Fruit fly (Drosophila melanogaster) whole organism, embryonic: ENCODE results near the gene betaGlu.

ENCODE experiments used
- Aef1 ChIP-seq: fragments of 200-800 bp; sonication (Bioruptor generic); IDR thresholded peaks from 3 replicates; pipeline ENCODE4 v1.3.6; 2022; ENCODE audit warnings: missing biosample characterization, missing genetic modification characterization
- C15 ChIP-seq: fragments of 200-800 bp; sonication (Bioruptor generic); IDR thresholded peaks from 3 replicates; pipeline ENCODE4 v1.3.6; 2022; ENCODE audit warnings: missing biosample characterization, missing genetic modification characterization
- CG10543 ChIP-seq: fragments of 200-800 bp; sonication (Bioruptor generic); optimal IDR thresholded peaks from 3 replicates; lab custom pipeline; 2017; ENCODE audit warnings: missing biosample characterization, mild to moderate bottlenecking, missing genetic modification characterization, moderate library complexity
- CG11247 ChIP-seq: fragments of 200-800 bp; sonication (Bioruptor generic); IDR thresholded peaks from 2 replicates; pipeline ENCODE4 v1.3.6; 2022; ENCODE audit warnings: missing biosample characterization, missing genetic modification characterization
- CG12769 ChIP-seq: fragments of 200-800 bp; sonication (Bioruptor generic); optimal IDR thresholded peaks from 2 replicates; lab custom pipeline; 2019; ENCODE audit warnings: missing biosample characterization, mild to moderate bottlenecking, missing genetic modification characterization, moderate library complexity
- CG14014 ChIP-seq: fragments of 200-800 bp; sonication (Bioruptor generic); IDR thresholded peaks from 2 replicates; pipeline ENCODE4 v1.3.6; 2022; ENCODE audit warnings: missing biosample characterization, missing genetic modification characterization
- CG14965 ChIP-seq: fragments of 200-800 bp; sonication (Bioruptor generic); optimal IDR thresholded peaks from 2 replicates; lab custom pipeline; 2016; ENCODE audit warnings: missing biosample characterization, missing genetic modification characterization, borderline replicate concordance
- CG17186 ChIP-seq: fragments of 200-800 bp; sonication (Bioruptor generic); optimal IDR thresholded peaks from 3 replicates; lab custom pipeline; 2017; ENCODE audit warnings: missing biosample characterization, missing genetic modification reagents, missing genetic modification characterization
- CG17612 ChIP-seq: fragments of 200-800 bp; sonication (Bioruptor generic); IDR thresholded peaks from 2 replicates; pipeline ENCODE4 v1.3.6; 2022; ENCODE audit warnings: missing biosample characterization, missing genetic modification characterization
- CG1792 ChIP-seq: fragments of 200-800 bp; sonication (Bioruptor generic); optimal IDR thresholded peaks from 2 replicates; lab custom pipeline; 2016; ENCODE audit warnings: missing biosample characterization, missing genetic modification characterization
- CG2712 ChIP-seq: fragments of 200-800 bp; optimal IDR thresholded peaks from 3 replicates; lab custom pipeline; 2019; ENCODE audit warnings: missing biosample characterization, mild to moderate bottlenecking, missing genetic modification characterization, moderate library complexity
- CG2889 ChIP-seq: fragments of 200-800 bp; sonication (Bioruptor generic); IDR thresholded peaks from 3 replicates; pipeline ENCODE4 v1.3.6; 2022; ENCODE audit warnings: missing biosample characterization, missing genetic modification characterization
- CG3163 ChIP-seq: fragments of 200-800 bp; sonication (Bioruptor generic); optimal IDR thresholded peaks from 3 replicates; lab custom pipeline; 2016; ENCODE audit warnings: missing biosample characterization, missing genetic modification characterization
- CG33213 ChIP-seq: fragments of 200-800 bp; sonication (Bioruptor generic); optimal IDR thresholded peaks from 3 replicates; lab custom pipeline; 2016; ENCODE audit warnings: missing biosample characterization, missing genetic modification characterization
- CG34422 ChIP-seq: fragments of 200-800 bp; sonication (Bioruptor generic); IDR thresholded peaks from 3 replicates; pipeline ENCODE4 v1.3.6; 2022; ENCODE audit warnings: missing biosample characterization, missing genetic modification characterization
- CG3995 ChIP-seq: fragments of 200-800 bp; sonication (Bioruptor generic); optimal IDR thresholded peaks from 3 replicates; lab custom pipeline; 2016; ENCODE audit warnings: missing biosample characterization, missing genetic modification characterization
- CG42726 ChIP-seq: fragments of 200-800 bp; sonication (Bioruptor generic); IDR thresholded peaks from 2 replicates; pipeline ENCODE4 v1.3.6; 2022; ENCODE audit warnings: missing biosample characterization, missing genetic modification characterization; ENCODE audit not compliant: partially characterized antibody
- Dref ChIP-seq: fragments of 200-800 bp; sonication (Bioruptor generic); IDR thresholded peaks from 2 replicates; pipeline ENCODE4 v1.3.6; 2022; ENCODE audit warnings: missing biosample characterization, missing genetic modification characterization
- ERR ChIP-seq: fragments of 200-800 bp; sonication (Bioruptor generic); optimal IDR thresholded peaks from 2 replicates; lab custom pipeline; 2016; ENCODE audit warnings: missing biosample characterization, missing genetic modification characterization
- Ets97D ChIP-seq: fragments of 200-800 bp; sonication (Bioruptor generic); optimal IDR thresholded peaks from 3 replicates; lab custom pipeline; 2016; ENCODE audit warnings: missing biosample characterization, missing genetic modification characterization
- HmgZ ChIP-seq: fragments of 200-800 bp; sonication (Bioruptor generic); optimal IDR thresholded peaks from 2 replicates; lab custom pipeline; 2018; ENCODE audit warnings: missing biosample characterization, mild to moderate bottlenecking, missing genetic modification characterization
- MBD-R2 ChIP-seq: fragments of 200-800 bp; sonication (Bioruptor generic); IDR thresholded peaks from 2 replicates; pipeline ENCODE4 v1.3.6; 2022; ENCODE audit warnings: missing biosample characterization, missing genetic modification characterization
- Med ChIP-seq: fragments of 200-800 bp; sonication (Bioruptor generic); peaks from one replicate; lab custom pipeline; 2016; ENCODE audit warnings: missing biosample characterization, missing genetic modification characterization, mild to moderate bottlenecking, inconsistent platforms, moderate library complexity
- NC2α ChIP-seq: fragments of 200-800 bp; sonication (Bioruptor generic); optimal IDR thresholded peaks from 2 replicates; lab custom pipeline; 2016; ENCODE audit warnings: missing biosample characterization, missing genetic modification characterization
- NC2β ChIP-seq: fragments of 200-800 bp; sonication (Bioruptor generic); optimal IDR thresholded peaks from 2 replicates; lab custom pipeline; 2016; ENCODE audit warnings: missing biosample characterization, missing genetic modification characterization
- NFAT ChIP-seq: fragments of 200-800 bp; sonication (Bioruptor generic); IDR thresholded peaks from 2 replicates; pipeline ENCODE4 v1.3.6; 2022; ENCODE audit warnings: missing biosample characterization, missing genetic modification characterization
- Opbp ChIP-seq: fragments of 200-800 bp; sonication (Bioruptor generic); IDR thresholded peaks from 3 replicates; pipeline ENCODE4 v1.3.6; 2022; ENCODE audit warnings: missing biosample characterization, missing genetic modification characterization; ENCODE audit not compliant: partially characterized antibody
- Pdp1 ChIP-seq, 2 experiments: fragments of 200-800 bp; sonication (Bioruptor generic); optimal IDR thresholded peaks; 3 replicates each; lab custom pipeline; 2016; ENCODE audit warnings: missing biosample characterization in 2 of 2, missing genetic modification characterization in 2 of 2, mild to moderate bottlenecking in 1 of 2, moderate library complexity in 1 of 2
- Ptx1 ChIP-seq: fragments of 200-800 bp; sonication (Bioruptor generic); IDR thresholded peaks from 2 replicates; pipeline ENCODE4 v1.3.6; 2022; ENCODE audit warnings: missing biosample characterization, missing genetic modification characterization
- Sry-δ ChIP-seq: fragments of 200-800 bp; sonication (Bioruptor generic); optimal IDR thresholded peaks from 2 replicates; lab custom pipeline; 2016; ENCODE audit warnings: missing biosample characterization, missing genetic modification characterization
- Stat92E ChIP-seq, 3 experiments: fragments of >200 bp in 2 of 3; fragments of 200-800 bp in 1 of 3; sonication (Bioruptor generic) in 1 of 3; optimal IDR thresholded peaks; 2 replicates each; lab custom pipeline; 2017 to 2019; ENCODE audit warnings: missing biosample characterization in 3 of 3, missing genetic modification characterization in 3 of 3, mild to moderate bottlenecking in 1 of 3, moderate library complexity in 1 of 3
- ara ChIP-seq: fragments of 200-800 bp; sonication (Bioruptor generic); IDR thresholded peaks from 2 replicates; pipeline ENCODE4 v1.3.6; 2022; ENCODE audit warnings: missing biosample characterization, missing genetic modification characterization
- bigmax ChIP-seq: fragments of 200-800 bp; sonication (Bioruptor generic); optimal IDR thresholded peaks from 2 replicates; lab custom pipeline; 2018; ENCODE audit warnings: missing biosample characterization, mild to moderate bottlenecking, missing genetic modification characterization
- crc ChIP-seq: fragments of 200-800 bp; sonication (Bioruptor generic); optimal IDR thresholded peaks from 2 replicates; lab custom pipeline; 2016; ENCODE audit warnings: missing biosample characterization, missing genetic modification characterization
- cwo ChIP-seq: fragments of 200-800 bp; sonication (Bioruptor generic); optimal IDR thresholded peaks from 3 replicates; lab custom pipeline; 2017; ENCODE audit warnings: missing biosample characterization, missing genetic modification characterization, mild to moderate bottlenecking, moderate library complexity, missing genetic modification reagents
- dpn ChIP-seq, 2 experiments: fragments of 200-800 bp; sonication (Bioruptor generic); optimal IDR thresholded peaks; 3 replicates each; lab custom pipeline; 2016; ENCODE audit warnings: missing biosample characterization in 2 of 2, missing genetic modification characterization in 2 of 2
- exex ChIP-seq: fragments of 200-800 bp; sonication (Bioruptor generic); optimal IDR thresholded peaks from 4 replicates; lab custom pipeline; 2018; ENCODE audit warnings: missing biosample characterization, mild to moderate bottlenecking, missing genetic modification characterization, moderate library complexity
- her ChIP-seq: fragments of 200-800 bp; sonication (Bioruptor generic); optimal IDR thresholded peaks from 2 replicates; lab custom pipeline; 2016; ENCODE audit warnings: missing biosample characterization, missing genetic modification characterization
- nom ChIP-seq: fragments of 200-800 bp; sonication (Bioruptor generic); optimal IDR thresholded peaks from 2 replicates; lab custom pipeline; 2017; ENCODE audit warnings: missing biosample characterization, missing genetic modification characterization, mild to moderate bottlenecking, moderate library complexity, missing genetic modification reagents
- onecut ChIP-seq: fragments of 200-800 bp; sonication (Bioruptor generic); IDR thresholded peaks from 2 replicates; pipeline ENCODE4 v1.3.6; 2022; ENCODE audit warnings: missing biosample characterization, missing genetic modification characterization
- pan ChIP-seq, 4 experiments: fragments of >200 bp in 3 of 4; fragments of 200-800 bp in 1 of 4; sonication (Bioruptor generic) in 1 of 4; optimal IDR thresholded peaks in 3 of 4; IDR thresholded peaks in 1 of 4; 2 replicates each; pipeline versions ENCODE4 v1.3.6 to Lab custom; 2017 to 2022; ENCODE audit warnings: missing biosample characterization in 2 of 4, missing genetic modification characterization in 2 of 4, mixed read lengths in 1 of 4
- pfk ChIP-seq: fragments of 200-800 bp; sonication (Bioruptor generic); optimal IDR thresholded peaks from 2 replicates; lab custom pipeline; 2018; ENCODE audit warnings: missing biosample characterization, mild to moderate bottlenecking, missing genetic modification characterization, moderate library complexity
- phol ChIP-seq: fragments of 200-800 bp; sonication (Bioruptor generic); optimal IDR thresholded peaks from 3 replicates; lab custom pipeline; 2018; ENCODE audit warnings: missing biosample characterization, mild to moderate bottlenecking, missing genetic modification characterization, moderate library complexity
- rib ChIP-seq: fragments of 200-800 bp; sonication (Bioruptor generic); IDR thresholded peaks from 2 replicates; pipeline ENCODE4 v1.3.6; 2022; ENCODE audit warnings: missing biosample characterization, missing genetic modification characterization
- row ChIP-seq: fragments of 200-800 bp; sonication (Bioruptor generic); IDR thresholded peaks from 3 replicates; pipeline ENCODE4 v1.3.6; 2022; ENCODE audit warnings: missing biosample characterization, missing genetic modification characterization
- sd ChIP-seq: fragments of 200-800 bp; sonication (Bioruptor generic); optimal IDR thresholded peaks from 3 replicates; lab custom pipeline; 2018; ENCODE audit warnings: missing biosample characterization, mild to moderate bottlenecking, missing genetic modification characterization, moderate library complexity
- trem ChIP-seq: fragments of 200-800 bp; optimal IDR thresholded peaks from 3 replicates; lab custom pipeline; 2019; ENCODE audit warnings: missing biosample characterization, mild to moderate bottlenecking, missing genetic modification characterization, moderate library complexity
- unc-4 ChIP-seq: fragments of 200-800 bp; sonication (Bioruptor generic); IDR thresholded peaks from 2 replicates; pipeline ENCODE4 v1.3.6; 2022; ENCODE audit warnings: missing biosample characterization, missing genetic modification characterization; ENCODE audit not compliant: partially characterized antibody
- vvl ChIP-seq: fragments of 200-800 bp; sonication (Bioruptor generic); IDR thresholded peaks from 2 replicates; pipeline ENCODE4 v1.3.6; 2022; ENCODE audit warnings: missing biosample characterization, missing genetic modification characterization

The betaGlu gene

DNA sequence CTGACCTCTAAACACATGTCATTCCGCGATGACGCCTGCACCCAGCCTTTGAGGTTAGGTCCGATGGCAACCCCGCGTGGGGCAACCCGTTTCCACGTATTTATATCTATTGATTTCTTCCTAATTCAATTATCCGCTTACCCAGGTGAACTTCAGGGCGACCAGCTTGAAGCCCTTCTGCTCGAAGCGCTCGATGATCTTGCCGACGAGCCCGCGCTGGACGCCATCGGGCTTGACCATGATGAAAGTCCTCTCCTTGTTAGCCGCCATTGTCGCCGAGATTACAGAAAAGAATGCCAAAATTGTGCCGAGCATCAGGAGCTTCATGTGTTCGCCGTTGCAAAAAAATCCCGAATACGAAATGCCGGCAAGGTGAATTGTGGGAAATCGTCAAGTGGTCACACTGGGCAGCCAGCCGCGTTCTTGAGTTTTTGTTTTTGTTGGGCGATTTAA lies 26.0 kb downstream of the betaGlu start, which contains the start of gene awd (continued):
- TF ChIP-seq CG34422 (GFP tag; lab: Robert Waterston, UW): peak; percentile 64; the same call in 1 of the 3 replicates
- TF ChIP-seq her (GFP tag; lab: Kevin White, UChicago): peak; percentile 77
- peak; percentile 61 for TF ChIP-seq Med (GFP tag; lab: Kevin White, UChicago)
- TF ChIP-seq CG17612 (GFP tag; lab: Robert Waterston, UW): no peak
- peak; percentile 20 for TF ChIP-seq ERR (GFP tag; lab: Kevin White, UChicago)
- peak; percentile 16; the same call in 1 of the 2 replicates for TF ChIP-seq vvl (GFP tag; lab: Robert Waterston, UW)
- TF ChIP-seq crc (GFP tag; lab: Kevin White, UChicago): no peak
- TF ChIP-seq CG14965 (GFP tag; lab: Kevin White, UChicago): no peak
- TF ChIP-seq CG3995 (GFP tag; lab: Kevin White, UChicago): peak; percentile 27
- TF ChIP-seq Stat92E (GFP tag; optimal IDR thresholded peaks at IDR 0.05; lab: Kevin White, UChicago): peak in 1 of 3 experiments; percentile 5
- peak; percentile 73 for TF ChIP-seq MBD-R2 (GFP tag; lab: Robert Waterston, UW)
- peak in 1 of 2 experiments; percentile 4 for TF ChIP-seq Pdp1 (GFP tag; optimal IDR thresholded peaks at IDR 0.05; lab: Kevin White, UChicago)
- 0 out of 2 replicates have a peak, but pooled peaks have one; percentile 18 for TF ChIP-seq unc-4 (GFP tag; lab: Robert Waterston, UW)
- TF ChIP-seq CG11247 (GFP tag; lab: Robert Waterston, UW): no peak
- peak; percentile 85 for TF ChIP-seq trem (tag; lab: Kevin White, UChicago)
- TF ChIP-seq Sry-δ: peak; percentile 26
- peak; percentile 95 for TF ChIP-seq bigmax (GFP tag; lab: Kevin White, UChicago)
- no peak for TF ChIP-seq NC2α
- TF ChIP-seq pan (optimal IDR thresholded peaks at IDR 0.05; lab: Kevin White, UChicago): no peak
- TF ChIP-seq pan (GFP tag; optimal IDR thresholded peaks at IDR 0.05 in 1 of 2, IDR thresholded peaks at IDR 0.05 in 1 of 2): no peak
- TF ChIP-seq C15 (GFP tag; lab: Robert Waterston, UW): no peak
- peak; percentile 5 for TF ChIP-seq CG3163
- peak in 1 of 2 experiments; percentile 1 for TF ChIP-seq dpn (GFP tag; optimal IDR thresholded peaks at IDR 0.05; lab: Kevin White, UChicago)
- no peak for TF ChIP-seq Aef1 (GFP tag; lab: Robert Waterston, UW)
- TF ChIP-seq exex (tag; lab: Kevin White, UChicago): peak; percentile 25
- no peak for TF ChIP-seq Ptx1
- TF ChIP-seq NC2β (GFP tag; lab: Kevin White, UChicago): no peak
- peak; percentile 75 for TF ChIP-seq onecut (GFP tag; lab: Robert Waterston, UW)
- peak; percentile 12 for TF ChIP-seq CG2712 (tag; lab: Kevin White, UChicago)
- no peak for TF ChIP-seq cwo (GFP tag; lab: Kevin White, UChicago)
- TF ChIP-seq nom (GFP tag; lab: Kevin White, UChicago): peak; percentile 68
- TF ChIP-seq phol (tag; lab: Kevin White, UChicago): peak; percentile 56
- TF ChIP-seq Opbp: peak; percentile 19; the same call in 1 of the 3 replicates
- peak; percentile 48 for TF ChIP-seq Dref
- peak; percentile 51; the same call in 1 of the 2 replicates for TF ChIP-seq CG42726 (GFP tag; lab: Robert Waterston, UW)
- no peak for TF ChIP-seq CG2889 (GFP tag; lab: Robert Waterston, UW)
- peak; percentile 60 for TF ChIP-seq CG17186 (GFP tag; lab: Kevin White, UChicago)
- TF ChIP-seq CG1792 (GFP tag; lab: Kevin White, UChicago): no peak
- no peak for TF ChIP-seq ara (GFP tag; lab: Robert Waterston, UW)
- peak; percentile 17 for TF ChIP-seq Ets97D
- TF ChIP-seq HmgZ: peak; percentile 50
- peak; percentile 24; the same call in 1 of the 3 replicates for TF ChIP-seq row (GFP tag; lab: Robert Waterston, UW)
- TF ChIP-seq NFAT (GFP tag; lab: Robert Waterston, UW): peak; percentile 14; the same call in 1 of the 2 replicates
- peak; percentile 30 for TF ChIP-seq pfk (GFP tag; lab: Kevin White, UChicago)
- TF ChIP-seq CG33213: peak; percentile 5
- TF ChIP-seq CG14014 (GFP tag; lab: Robert Waterston, UW): no peak
- TF ChIP-seq sd: peak; percentile 76
- TF ChIP-seq CG12769 (tag; lab: Kevin White, UChicago): peak; percentile 32
- peak; percentile 46 for TF ChIP-seq CG10543 (GFP tag; lab: Kevin White, UChicago)
- TF ChIP-seq rib (GFP tag; lab: Robert Waterston, UW): peak; percentile 90
